Worm (Caenorhabditis elegans) whole organism, L2 larva: ENCODE results near the gene cdd-1.

ENCODE experiments used
- C34F6.9 ChIP-seq: fragments of 150-350 bp; optimal IDR thresholded peaks from 2 replicates; lab custom pipeline; 2014; ENCODE audit warnings: missing biosample characterization, missing genetic modification characterization
- nhr-11 ChIP-seq: fragments of 150-350 bp; optimal IDR thresholded peaks from 2 replicates; lab custom pipeline; 2014; ENCODE audit warnings: missing biosample characterization, missing genetic modification characterization
- nhr-77 ChIP-seq: fragments of 150-350 bp; optimal IDR thresholded peaks from 2 replicates; lab custom pipeline; 2014; ENCODE audit warnings: missing biosample characterization, missing genetic modification characterization
- peb-1 ChIP-seq: fragments of 150-350 bp; optimal IDR thresholded peaks from 2 replicates; lab custom pipeline; 2014; ENCODE audit warnings: missing biosample characterization, missing genetic modification characterization
- skn-1 ChIP-seq: sonication (generic microtip); optimal IDR thresholded peaks from 2 replicates; lab custom pipeline; 2017; ENCODE audit warnings: missing biosample characterization, missing genetic modification characterization
- unc-39 ChIP-seq: fragments of 150-350 bp; optimal IDR thresholded peaks from 2 replicates; lab custom pipeline; 2014; ENCODE audit warnings: missing biosample characterization, missing genetic modification characterization
- zag-1 ChIP-seq: fragments of 150-350 bp; optimal IDR thresholded peaks from 2 replicates; lab custom pipeline; 2014; ENCODE audit warnings: missing biosample characterization, missing genetic modification characterization

- TF ChIP-seq skn-1 (tag; lab: Kevin White, UChicago) (no peak), nhr-77 (tag; lab: Kevin White, UChicago) (no peak), zag-1 (tag; lab: Kevin White, UChicago) (no peak), nhr-11 (tag; lab: Kevin White, UChicago) (no peak), peb-1 (tag; lab: Kevin White, UChicago) (no peak), unc-39 (tag; lab: Kevin White, UChicago) (no peak), C34F6.9 (tag; lab: Kevin White, UChicago) (peak; percentile 52)
Observed at ce11 chrX:8158975-8159813, 51.8 kb downstream of the cdd-1 start, which contains the start of gene hil-3.
